Worm (Caenorhabditis elegans): ENCODE data around the gene H20E11.1.

The H20E11.1 gene

DNA sequence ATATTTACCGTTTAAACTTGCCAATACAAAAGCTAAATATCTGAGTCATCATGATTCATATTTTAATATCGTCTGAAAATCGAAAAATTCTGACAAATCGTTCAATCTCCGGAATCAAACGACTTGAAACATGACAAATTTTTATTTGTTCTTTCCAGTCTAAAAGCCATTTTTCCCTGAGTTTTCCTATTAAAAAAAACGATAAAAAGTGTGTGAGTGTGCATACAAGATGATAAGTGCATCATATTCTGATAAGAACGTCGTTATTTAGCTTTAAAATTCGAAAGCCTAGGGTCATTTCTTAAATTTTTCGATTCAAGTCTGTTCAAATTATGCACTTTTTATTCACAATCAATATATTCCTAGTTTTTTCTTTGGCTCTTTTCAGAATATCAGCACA lies at the start of gene H20E11.1:
Gene H20E11.1 (plus strand): TSS at position 244 of the 400 bp plus-strand sequence.
- TF ChIP-seq ztf-4 (tag; optimal IDR thresholded peaks at IDR 0.05): no peak
- peak; percentile 94 for TF ChIP-seq fos-1 (tag; optimal IDR thresholded peaks at IDR 0.05)
- TF ChIP-seq ceh-82 (tag; optimal IDR thresholded peaks at IDR 0.05): no peak

DNA sequence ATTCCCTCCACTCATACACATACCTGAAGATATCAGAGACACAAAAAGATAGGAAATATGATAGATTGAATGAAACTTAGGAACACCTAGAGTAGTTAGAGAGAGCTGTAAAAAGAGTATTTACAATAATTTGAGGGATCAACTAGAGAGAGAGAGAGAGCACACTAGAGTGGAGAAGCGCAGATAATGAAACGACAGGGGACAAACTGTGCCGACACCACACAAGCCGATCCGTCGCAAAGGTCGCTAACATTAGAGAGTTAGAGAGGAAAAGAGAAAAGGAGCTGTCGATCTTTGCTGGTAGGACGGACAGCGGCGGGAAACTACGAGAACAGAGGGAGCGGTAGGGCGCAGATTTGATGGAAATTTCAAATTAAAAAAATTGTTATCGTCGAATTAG lies 44.8 kb upstream of the H20E11.1 start, which contains the start of gene dyci-1:
Gene dyci-1 (minus strand): TSS at position 122 of the 400 bp plus-strand sequence.
- TF ChIP-seq nhr-25 (tag; optimal IDR thresholded peaks at IDR 0.05) (no peak), sma-9 (GFP tag; optimal IDR thresholded peaks at IDR 0.05) (peak; percentile 7), sma-9 (tag; optimal IDR thresholded peaks at IDR 0.05) (no peak), unc-55 (GFP tag; optimal IDR thresholded peaks at IDR 0.05) (no peak), C34F6.9 (tag; optimal IDR thresholded peaks at IDR 0.05) (peak; percentile 2), nhr-129 (tag; optimal IDR thresholded peaks at IDR 0.05) (peak; percentile 70), F13H6.1 (tag; optimal IDR thresholded peaks at IDR 0.05) (peak; percentile 71), fos-1 (tag; optimal IDR thresholded peaks at IDR 0.05) (peak; percentile 27)

DNA sequence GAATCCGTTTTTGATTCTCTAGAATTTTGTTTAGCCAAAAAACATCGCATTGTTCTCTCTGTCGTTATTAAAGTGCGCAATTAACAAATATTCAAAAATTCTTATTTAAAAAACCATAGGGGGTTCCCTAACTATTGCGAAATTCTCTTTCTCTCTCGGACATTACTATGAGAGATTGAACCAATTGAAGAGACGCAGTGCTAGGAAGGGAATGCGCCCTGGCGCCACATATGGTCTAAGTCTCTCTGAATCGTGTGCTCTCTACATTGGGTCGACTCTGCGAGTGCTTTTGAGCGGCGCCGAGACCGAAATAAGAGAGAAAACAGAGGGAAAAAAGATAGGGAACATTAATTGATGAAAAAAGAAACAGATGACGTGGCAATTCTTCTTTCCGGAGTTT lies 44.1 kb upstream of the H20E11.1 start:
- TF ChIP-seq nhr-12 (tag; optimal IDR thresholded peaks at IDR 0.05): no peak
- TF ChIP-seq R02D3.7 (tag; optimal IDR thresholded peaks at IDR 0.05): no peak
- TF ChIP-seq aly-2 (tag; optimal IDR thresholded peaks at IDR 0.05): no peak
- no peak for TF ChIP-seq nhr-77 (tag; optimal IDR thresholded peaks at IDR 0.05)
- TF ChIP-seq nhr-21 (tag; optimal IDR thresholded peaks at IDR 0.05): no peak
- no peak for TF ChIP-seq elt-1 (tag; optimal IDR thresholded peaks at IDR 0.05)
- no peak for TF ChIP-seq elt-3 (tag; optimal IDR thresholded peaks at IDR 0.05)
- peak; percentile 93 for TF ChIP-seq sma-9 (GFP tag; optimal IDR thresholded peaks at IDR 0.05)
- TF ChIP-seq sma-9 (tag; optimal IDR thresholded peaks at IDR 0.05): no peak
- peak; percentile 59 for TF ChIP-seq gmeb-1 (tag; optimal IDR thresholded peaks at IDR 0.05)
- TF ChIP-seq C34F6.9 (tag; optimal IDR thresholded peaks at IDR 0.05): peak; percentile 87
- TF ChIP-seq ztf-4 (tag; optimal IDR thresholded peaks at IDR 0.05): no peak
- TF ChIP-seq ceh-82 (tag; optimal IDR thresholded peaks at IDR 0.05): no peak
- TF ChIP-seq nhr-237 (tag; optimal IDR thresholded peaks at IDR 0.05): no peak
- peak; percentile 56 for TF ChIP-seq lin-13 (GFP tag; optimal IDR thresholded peaks at IDR 0.05)
- TF ChIP-seq nhr-10 (tag; optimal IDR thresholded peaks at IDR 0.05): no peak
- TF ChIP-seq mdl-1 (tag; optimal IDR thresholded peaks at IDR 0.05): peak in 1 of 2 experiments; percentile 20
- TF ChIP-seq unc-39 (tag; optimal IDR thresholded peaks at IDR 0.05): no peak
- peak; percentile 88 for TF ChIP-seq sem-4 (tag; optimal IDR thresholded peaks at IDR 0.05)
- peak; percentile 18 for TF ChIP-seq mab-5 (tag; optimal IDR thresholded peaks at IDR 0.05)
- TF ChIP-seq fos-1 (tag; optimal IDR thresholded peaks at IDR 0.05): peak; percentile 71
- TF ChIP-seq nhr-23 (tag; optimal IDR thresholded peaks at IDR 0.05): no peak
- peak; percentile 53 to 78 for TF ChIP-seq lsy-2 (tag; optimal IDR thresholded peaks at IDR 0.05)
- TF ChIP-seq ceh-16 (tag; optimal IDR thresholded peaks at IDR 0.05): peak; percentile 48
- peak; percentile 98 for TF ChIP-seq crh-2 (tag; optimal IDR thresholded peaks at IDR 0.05)
- TF ChIP-seq lin-39 (tag; optimal IDR thresholded peaks at IDR 0.05): no peak
- no peak for TF ChIP-seq unc-62 (GFP tag; optimal IDR thresholded peaks at IDR 0.05)
- TF ChIP-seq sma-3 (GFP tag; optimal IDR thresholded peaks at IDR 0.05): peak; percentile 62
- peak; percentile 52 for TF ChIP-seq Y55F3AM.14 (GFP tag; optimal IDR thresholded peaks at IDR 0.05)
- TF ChIP-seq mbf-1 (tag; optimal IDR thresholded peaks at IDR 0.05): no peak
- TF ChIP-seq lin-11 (tag; optimal IDR thresholded peaks at IDR 0.05): no peak
- peak; percentile 44 for TF ChIP-seq snpc-4 (tag; optimal IDR thresholded peaks at IDR 0.05)
- no peak for TF ChIP-seq alr-1 (tag; optimal IDR thresholded peaks at IDR 0.05)
- TF ChIP-seq ztf-11 (tag; optimal IDR thresholded peaks at IDR 0.05): no peak
- peak; percentile 52 for TF ChIP-seq egl-27 (tag; optimal IDR thresholded peaks at IDR 0.05)
- peak; percentile 16 for TF ChIP-seq nhr-6 (tag; optimal IDR thresholded peaks at IDR 0.05)
- TF ChIP-seq ama-1 (optimal IDR thresholded peaks at IDR 0.05): peak; percentile 49
- peak; percentile 2 for TF ChIP-seq zag-1 (tag; optimal IDR thresholded peaks at IDR 0.05)
- TF ChIP-seq nhr-129 (tag; optimal IDR thresholded peaks at IDR 0.05): peak; percentile 79
- no peak for TF ChIP-seq skn-1 (tag; optimal IDR thresholded peaks at IDR 0.05)
- peak; percentile 91 for TF ChIP-seq unc-55 (GFP tag; optimal IDR thresholded peaks at IDR 0.05)
- peak; percentile 32 for TF ChIP-seq nhr-25 (tag; optimal IDR thresholded peaks at IDR 0.05)
- TF ChIP-seq ZK546.5 (tag; optimal IDR thresholded peaks at IDR 0.05): no peak
- no peak for TF ChIP-seq ztf-1 (GFP tag; conservative IDR thresholded peaks at IDR 0.05)
- no peak for TF ChIP-seq nhr-11 (tag; optimal IDR thresholded peaks at IDR 0.05)
- no peak for TF ChIP-seq peb-1 (tag; optimal IDR thresholded peaks at IDR 0.05)
- TF ChIP-seq F13H6.1 (tag; optimal IDR thresholded peaks at IDR 0.05): peak; percentile 83
- no peak for TF ChIP-seq dmd-4 (tag; optimal IDR thresholded peaks at IDR 0.05)
- no peak for TF ChIP-seq blmp-1 (tag; optimal IDR thresholded peaks at IDR 0.05; ENCODE audit: insufficient read depth)

Data from whole organism, L2 larva.